Worm (Caenorhabditis elegans) whole organism, young adult: ENCODE results near the gene ceh-39.

Experiments used
- B0261.1 ChIP-seq: sonication (generic microtip); optimal IDR thresholded peaks from 2 replicates; lab custom pipeline; 2016; ENCODE audit warnings: mild to moderate bottlenecking, missing genetic modification characterization, moderate library complexity, missing compliant biosample characterization
- C17E4.6 ChIP-seq: fragments of 200-800 bp; sonication (Bioruptor generic); IDR thresholded peaks from 2 replicates; pipeline ENCODE4 v1.3.6; 2022; ENCODE audit warnings: missing genetic modification reagents, missing genetic modification characterization, missing compliant biosample characterization
- D2030.7 ChIP-seq: fragments of 200-800 bp; sonication (Bioruptor generic); IDR thresholded peaks from 2 replicates; pipeline ENCODE4 v1.3.6; 2022; ENCODE audit warnings: missing genetic modification reagents, missing genetic modification characterization, missing compliant biosample characterization
- F49E8.2 ChIP-seq: sonication (generic microtip); optimal IDR thresholded peaks from 3 replicates; lab custom pipeline; 2017; ENCODE audit warnings: missing genetic modification characterization, mild to moderate bottlenecking, missing compliant biosample characterization, antibody characterized with exemption, moderate library complexity; ENCODE audit not compliant: insufficient read depth
- K11D2.4 ChIP-seq: fragments of 200-800 bp; sonication (Bioruptor generic); IDR thresholded peaks from 2 replicates; pipeline ENCODE4 v1.3.6; 2022; ENCODE audit warnings: missing genetic modification reagents, missing genetic modification characterization, missing compliant biosample characterization
- Y53G8AR.9 ChIP-seq: fragments of 200-800 bp; sonication (Bioruptor generic); conservative IDR thresholded peaks from 2 replicates; pipeline ENCODE4 v1.3.6; 2022; ENCODE audit warnings: missing genetic modification reagents, missing genetic modification characterization, missing compliant biosample characterization
- Y67H2A.10 ChIP-seq: fragments of 200-800 bp; sonication (Bioruptor generic); conservative IDR thresholded peaks from 2 replicates; pipeline ENCODE4 v1.3.6; 2022; ENCODE audit warnings: missing genetic modification reagents, missing genetic modification characterization, missing compliant biosample characterization
- Y95B8A.8 ChIP-seq: fragments of 200-800 bp; sonication (Bioruptor generic); IDR thresholded peaks from 2 replicates; pipeline ENCODE4 v1.3.6; 2022; ENCODE audit warnings: missing genetic modification reagents, missing genetic modification characterization, missing compliant biosample characterization
- akir-1 ChIP-seq: fragments of 200-800 bp; sonication (Bioruptor generic); optimal IDR thresholded peaks from 2 replicates; lab custom pipeline; 2018; ENCODE audit warnings: mild to moderate bottlenecking, missing genetic modification characterization, moderate library complexity, missing compliant biosample characterization
- aptf-2 ChIP-seq: fragments of 200-800 bp; sonication (Bioruptor generic); conservative IDR thresholded peaks from 2 replicates; pipeline ENCODE4 v1.3.6; 2022; ENCODE audit warnings: missing genetic modification reagents, missing genetic modification characterization, missing compliant biosample characterization
- cebp-2 ChIP-seq: fragments of 200-800 bp; sonication (Bioruptor generic); IDR thresholded peaks from 2 replicates; pipeline ENCODE4 v1.3.6; 2022; ENCODE audit warnings: missing genetic modification characterization, missing compliant biosample characterization
- ceh-27 ChIP-seq: fragments of 200-800 bp; sonication (Bioruptor generic); optimal IDR thresholded peaks from 2 replicates; lab custom pipeline; 2018; ENCODE audit warnings: mild to moderate bottlenecking, missing genetic modification characterization, moderate library complexity, missing compliant biosample characterization
- ceh-40 ChIP-seq: fragments of 200-800 bp; sonication (Bioruptor generic); IDR thresholded peaks from 2 replicates; pipeline ENCODE4 v1.3.6; 2022; ENCODE audit warnings: missing genetic modification characterization, missing compliant biosample characterization
- ceh-79 ChIP-seq: sonication (generic microtip); optimal IDR thresholded peaks from 2 replicates; lab custom pipeline; 2017; ENCODE audit warnings: mild to moderate bottlenecking, missing genetic modification characterization, missing compliant biosample characterization
- dpl-1 ChIP-seq: fragments of 150-350 bp; optimal IDR thresholded peaks from 2 replicates; lab custom pipeline; 2014; ENCODE audit warnings: missing biosample characterization, missing genetic modification reagents, missing genetic modification characterization
- ets-4 ChIP-seq: fragments of 200-800 bp; sonication (Bioruptor generic); optimal IDR thresholded peaks from 2 replicates; lab custom pipeline; 2018; ENCODE audit warnings: mild to moderate bottlenecking, missing genetic modification characterization, missing compliant biosample characterization
- fkh-3 ChIP-seq: sonication (generic microtip); optimal IDR thresholded peaks from 2 replicates; lab custom pipeline; 2016; ENCODE audit warnings: mild to moderate bottlenecking, missing genetic modification characterization, missing compliant biosample characterization
- hsf-1 ChIP-seq: fragments of 200-800 bp; sonication (Bioruptor generic); IDR thresholded peaks from 2 replicates; pipeline ENCODE4 v1.3.6; 2022; ENCODE audit warnings: missing genetic modification reagents, missing genetic modification characterization, missing compliant biosample characterization
- lag-1 ChIP-seq: fragments of 200-800 bp; sonication (Bioruptor generic); IDR thresholded peaks from 2 replicates; pipeline ENCODE4 v1.3.6; 2022; ENCODE audit warnings: missing genetic modification reagents, missing genetic modification characterization, missing compliant biosample characterization
- let-526 ChIP-seq: fragments of 200-800 bp; sonication (Bioruptor generic); IDR thresholded peaks from 2 replicates; pipeline ENCODE4 v1.3.6; 2022; ENCODE audit warnings: missing genetic modification reagents, missing genetic modification characterization, missing compliant biosample characterization
- lsl-1 ChIP-seq: fragments of 200-800 bp; sonication (Bioruptor generic); optimal IDR thresholded peaks from 2 replicates; lab custom pipeline; 2018; ENCODE audit warnings: mild to moderate bottlenecking, missing genetic modification characterization, moderate library complexity, missing compliant biosample characterization
- madf-3 ChIP-seq: fragments of 200-800 bp; sonication (Bioruptor generic); IDR thresholded peaks from 2 replicates; pipeline ENCODE4 v1.3.6; 2022; ENCODE audit warnings: missing genetic modification reagents, missing genetic modification characterization, missing compliant biosample characterization
- mxl-1 ChIP-seq: sonication (generic microtip); optimal IDR thresholded peaks from 2 replicates; lab custom pipeline; 2016; ENCODE audit warnings: missing genetic modification characterization, missing compliant biosample characterization
- nfyb-1 ChIP-seq: fragments of 200-800 bp; sonication (Bioruptor generic); IDR thresholded peaks from 2 replicates; pipeline ENCODE4 v1.3.6; 2022; ENCODE audit warnings: missing genetic modification reagents, missing genetic modification characterization, missing compliant biosample characterization
- nhr-120 ChIP-seq: fragments of 200-800 bp; sonication (Bioruptor generic); IDR thresholded peaks from 2 replicates; pipeline ENCODE4 v1.3.6; 2022; ENCODE audit warnings: missing genetic modification characterization, missing compliant biosample characterization
- nhr-80 ChIP-seq: sonication (generic microtip); optimal IDR thresholded peaks from 2 replicates; lab custom pipeline; 2016; ENCODE audit warnings: missing genetic modification characterization, missing compliant biosample characterization
- rpc-1 ChIP-seq, 2 experiments: fragments of 150-350 bp in 1 of 2; sonication (generic microtip) in 1 of 2; optimal IDR thresholded peaks; 2 replicates each; lab custom pipeline; 2014 to 2018; ENCODE audit warnings: missing biosample characterization in 1 of 2, missing genetic modification characterization in 1 of 2, missing genetic modification reagents in 1 of 2, missing genotype in 1 of 2
- sdz-38 ChIP-seq: sonication (generic microtip); optimal IDR thresholded peaks from 2 replicates; lab custom pipeline; 2016; ENCODE audit warnings: missing genotype, missing genetic modification characterization, missing compliant biosample characterization
- snpc-3.4 ChIP-seq: sonication (generic microtip); optimal IDR thresholded peaks from 2 replicates; lab custom pipeline; 2017; ENCODE audit warnings: missing genetic modification characterization, mild to moderate bottlenecking, missing compliant biosample characterization, antibody characterized with exemption, moderate library complexity, missing genotype, missing genetic modification reagents
- snpc-4 ChIP-seq, 5 experiments: fragments of 150-350 bp in 1 of 5; sonication (generic microtip) in 4 of 5; optimal IDR thresholded peaks; 2 replicates each; lab custom pipeline; 2014 to 2018; ENCODE audit warnings: missing genetic modification characterization in 5 of 5, missing biosample characterization in 3 of 5, antibody characterized with exemption in 2 of 5, mild to moderate bottlenecking in 2 of 5, missing compliant biosample characterization in 2 of 5, missing genotype in 2 of 5, moderate library complexity in 2 of 5, missing genetic modification reagents in 1 of 5
- sptf-2 ChIP-seq: fragments of 200-800 bp; sonication (Bioruptor generic); optimal IDR thresholded peaks from 2 replicates; lab custom pipeline; 2018; ENCODE audit warnings: mild to moderate bottlenecking, missing genetic modification characterization, missing compliant biosample characterization
- tbp1 ChIP-seq: fragments of 200-800 bp; sonication (Bioruptor generic); optimal IDR thresholded peaks from 2 replicates; lab custom pipeline; 2018; ENCODE audit warnings: mild to moderate bottlenecking, missing genetic modification characterization, missing compliant biosample characterization
- tbx-9 ChIP-seq: sonication (generic microtip); optimal IDR thresholded peaks from 2 replicates; lab custom pipeline; 2016; ENCODE audit warnings: borderline replicate concordance, missing genetic modification characterization, inconsistent platforms, missing compliant biosample characterization
- xnd-1 ChIP-seq: sonication (generic microtip); optimal IDR thresholded peaks from 2 replicates; lab custom pipeline; 2016; ENCODE audit warnings: missing genotype, missing genetic modification reagents, missing genetic modification characterization, missing compliant biosample characterization
- zim-3 ChIP-seq: sonication (generic microtip); optimal IDR thresholded peaks from 2 replicates; lab custom pipeline; 2017; ENCODE audit warnings: mild to moderate bottlenecking, missing genetic modification characterization, moderate library complexity, missing compliant biosample characterization
- ztf-18 ChIP-seq: sonication (generic microtip); optimal IDR thresholded peaks from 2 replicates; lab custom pipeline; 2016; ENCODE audit warnings: missing genotype, mild to moderate bottlenecking, missing genetic modification characterization, missing compliant biosample characterization

ceh-39 gene

ce11 chrX:1837703-1838102 lies 18.3 kb downstream of the ceh-39 start (continued):
- TF ChIP-seq snpc-3.4 (tag; lab: Kevin White, UChicago) (peak; percentile 57), D2030.7 (GFP tag; lab: Robert Waterston, UW) (peak; percentile 67), sptf-2 (GFP tag; lab: Kevin White, UChicago) (peak; percentile 63), Y53G8AR.9 (peak; percentile 28; the same call in 1 of the 2 replicates), aptf-2 (no peak), lsl-1 (GFP tag; lab: Kevin White, UChicago) (no peak), Y95B8A.8 (GFP tag; lab: Robert Waterston, UW) (peak; percentile 60; the same call in 1 of the 2 replicates), snpc-4 (GFP tag; optimal IDR thresholded peaks at IDR 0.05; lab: Kevin White, UChicago) (peak; percentile 56), snpc-4 (tag; optimal IDR thresholded peaks at IDR 0.05; lab: Kevin White, UChicago) (peak in 3 of 4 experiments; percentile 63 to 71 (median 70)), akir-1 (no peak), nfyb-1 (GFP tag; lab: Robert Waterston, UW) (peak; percentile 70; the same call in 1 of the 2 replicates), dpl-1 (GFP tag; lab: Kevin White, UChicago) (no peak), C17E4.6 (GFP tag; lab: Robert Waterston, UW) (no peak), ceh-79 (tag; lab: Kevin White, UChicago) (peak; percentile 68), fkh-3 (tag; lab: Kevin White, UChicago) (peak; percentile 24), xnd-1 (tag; lab: Kevin White, UChicago) (no peak), Y67H2A.10 (GFP tag; lab: Robert Waterston, UW) (no peak), K11D2.4 (peak; percentile 64), zim-3 (tag; lab: Kevin White, UChicago) (peak; percentile 83), ceh-27 (GFP tag; lab: Kevin White, UChicago) (peak; percentile 50), cebp-2 (GFP tag; lab: Robert Waterston, UW) (0 out of 2 replicates have a peak, but pooled peaks have one; percentile 23), let-526 (GFP tag; lab: Robert Waterston, UW) (0 out of 2 replicates have a peak, but pooled peaks have one; percentile 30), F49E8.2 (tag; lab: Kevin White, UChicago) (peak; percentile 31), nhr-120 (GFP tag; lab: Robert Waterston, UW) (no peak), sdz-38 (no peak), ceh-40 (GFP tag; lab: Robert Waterston, UW) (no peak), tbx-9 (tag; lab: Kevin White, UChicago) (no peak), lag-1 (GFP tag; lab: Robert Waterston, UW) (no peak), mxl-1 (tag; lab: Kevin White, UChicago) (peak; percentile 70), ztf-18 (peak; percentile 61), ets-4 (GFP tag; lab: Kevin White, UChicago) (peak; percentile 37)
- TF ChIP-seq, all 124 proteins: peak for 71

DNA sequence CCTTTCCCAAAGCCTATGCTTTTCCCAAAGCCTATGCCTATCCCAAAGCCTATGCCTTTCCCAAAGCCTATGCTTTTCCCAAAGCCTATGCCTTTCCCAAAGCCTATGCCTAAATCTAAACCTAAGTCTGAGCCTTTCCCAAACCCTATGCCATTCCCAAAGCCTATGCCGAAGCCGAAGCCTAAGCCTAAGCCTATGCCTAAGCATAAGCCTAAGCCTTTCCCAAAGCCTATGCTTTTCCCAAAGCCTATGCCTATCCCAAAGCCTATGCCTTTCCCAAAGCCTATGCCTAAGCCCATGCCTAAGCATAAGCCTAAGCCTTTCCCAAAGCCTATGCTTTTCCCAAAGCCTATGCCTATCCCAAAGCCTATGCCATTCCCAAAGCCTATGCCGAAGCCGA lies 19.3 kb downstream of the ceh-39 start:
- TF ChIP-seq madf-3 (GFP tag; lab: Robert Waterston, UW) (peak; percentile 62; the same call in 1 of the 2 replicates), hsf-1 (0 out of 2 replicates have a peak, but pooled peaks have one; percentile 51)
- TF ChIP-seq, all 124 proteins: peak for 2; not testable (repeated sequence) for 122

- TF ChIP-seq nhr-80 (tag; lab: Kevin White, UChicago) = no peak
- peak; percentile 4 for TF ChIP-seq rpc-1 (optimal IDR thresholded peaks at IDR 0.05; lab: Kevin White, UChicago)
- peak; percentile 71 for TF ChIP-seq rpc-1 (tag; optimal IDR thresholded peaks at IDR 0.05; lab: Kevin White, UChicago)
- TF ChIP-seq B0261.1 (tag; lab: Kevin White, UChicago) = peak; percentile 28
- TF ChIP-seq tbp1 = peak; percentile 78
- TF ChIP-seq, all 124 proteins: peak for 3
Measured at ce11 chrX:1830475-1830874, 25.5 kb downstream of the ceh-39 start.
